Fruit fly (Drosophila melanogaster): Measurements from ENCODE around the gene CG6843.

- TF ChIP-seq lola (GFP tag; optimal IDR thresholded peaks at IDR 0.05) (no peak), foxo (GFP tag; optimal IDR thresholded peaks at IDR 0.05) (no peak), Sp1 (GFP tag; optimal IDR thresholded peaks at IDR 0.05) (no peak), OdsH (GFP tag; optimal IDR thresholded peaks at IDR 0.05) (no peak), Vsx2 (GFP tag; optimal IDR thresholded peaks at IDR 0.05; ENCODE audit: partially characterized antibody) (no peak), Hnf4 (GFP tag; optimal IDR thresholded peaks at IDR 0.05) (no peak), fru (GFP tag; optimal IDR thresholded peaks at IDR 0.05) (no peak), psq (GFP tag; optimal IDR thresholded peaks at IDR 0.05) (no peak), tai (GFP tag; optimal IDR thresholded peaks at IDR 0.05) (no peak)
Observed at dm6 chr3L:18860467-18860866, 40.9 kb upstream of the CG6843 start.

Data from whole organism, wandering third instar larva.